Worm (Caenorhabditis elegans): ENCODE measurements around the gene M05D6.2.

ce11 chrII:8484546-8484945 is 16.6 kb downstream of the M05D6.2 start:
- no peak for TF ChIP-seq unc-62 (GFP tag; optimal IDR thresholded peaks at IDR 0.05)
- no peak for TF ChIP-seq ces-1 (GFP tag; optimal IDR thresholded peaks at IDR 0.05)
- TF ChIP-seq bed-3 (GFP tag; optimal IDR thresholded peaks at IDR 0.05) = no peak
- no peak for TF ChIP-seq elt-3 (tag; optimal IDR thresholded peaks at IDR 0.05)
- TF ChIP-seq ceh-83 (GFP tag; optimal IDR thresholded peaks at IDR 0.05) = no peak
- no peak for TF ChIP-seq sptf-1 (tag; optimal IDR thresholded peaks at IDR 0.05)
- TF ChIP-seq nhr-237 (tag; optimal IDR thresholded peaks at IDR 0.05) = no peak
- no peak for TF ChIP-seq pha-4 (tag; optimal IDR thresholded peaks at IDR 0.05)
